Worm (Caenorhabditis elegans): Measurements from ENCODE around the gene B0361.4.

- TF ChIP-seq hnd-1 (tag; optimal IDR thresholded peaks at IDR 0.05): no peak
- TF ChIP-seq B0310.2 (tag; optimal IDR thresholded peaks at IDR 0.05): no peak
- TF ChIP-seq ets-7 (tag; optimal IDR thresholded peaks at IDR 0.05): no peak
These were observed 40.7 kb downstream of the B0361.4 start, which contains the start of the genes B0361.14 and B0361.9 for ce11 chrIII:7299466-7299865.
